Worm (Caenorhabditis elegans): Measurements from ENCODE around the gene R155.3.

Gene R155.3

DNA sequence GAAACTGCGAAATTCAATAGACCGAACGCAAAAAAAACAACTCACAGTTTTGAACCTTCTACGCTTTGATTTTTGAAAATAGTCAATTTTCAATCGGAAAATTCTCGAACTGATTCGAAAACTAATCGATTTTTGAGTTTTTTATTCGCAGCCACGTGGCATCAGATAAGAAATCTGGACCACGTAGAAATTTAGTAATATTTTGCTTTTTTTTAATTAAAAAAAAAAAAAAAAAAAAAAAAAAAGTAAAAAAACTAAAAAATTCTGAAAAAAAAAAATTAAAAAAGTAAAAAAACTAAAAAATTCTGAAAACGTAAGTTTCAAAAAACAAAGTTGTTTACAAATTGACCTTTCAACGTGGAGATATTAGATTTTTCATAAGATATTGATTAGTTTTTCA is at the start of gene R155.3:
Gene R155.3, minus strand, starts transcription at position 101 of the 400 bp plus-strand sequence.
- TF ChIP-seq fkh-8 (tag; optimal IDR thresholded peaks at IDR 0.05): no peak
- TF ChIP-seq unc-130 (tag; optimal IDR thresholded peaks at IDR 0.05): no peak
- no peak for TF ChIP-seq snu-23 (GFP tag; optimal IDR thresholded peaks at IDR 0.05)
- TF ChIP-seq fkh-4 (tag; optimal IDR thresholded peaks at IDR 0.05; ENCODE audit: borderline replicate concordance): no peak
- no peak for TF ChIP-seq C04F5.9 (tag; optimal IDR thresholded peaks at IDR 0.05)
- no peak for TF ChIP-seq swsn-7 (tag; optimal IDR thresholded peaks at IDR 0.05)
- no peak for TF ChIP-seq unc-98 (GFP tag; IDR thresholded peaks at IDR 0.05)
- no peak for TF ChIP-seq nhr-20 (tag; optimal IDR thresholded peaks at IDR 0.05)
- TF ChIP-seq tbx-2 (tag; optimal IDR thresholded peaks at IDR 0.05): no peak
- no peak for TF ChIP-seq F16B12.6 (tag; optimal IDR thresholded peaks at IDR 0.05)
- no peak for TF ChIP-seq tlp-1 (tag; optimal IDR thresholded peaks at IDR 0.05)
- no peak for TF ChIP-seq ceh-82 (tag; optimal IDR thresholded peaks at IDR 0.05)
- no peak for TF ChIP-seq C16A3.4 (tag; optimal IDR thresholded peaks at IDR 0.05)
- TF ChIP-seq efl-3 (GFP tag; optimal IDR thresholded peaks at IDR 0.05): no peak
- no peak for TF ChIP-seq efl-1 (optimal IDR thresholded peaks at IDR 0.05)
- no peak for TF ChIP-seq efl-1 (GFP tag; optimal IDR thresholded peaks at IDR 0.05 in 1 of 2)
- no peak for TF ChIP-seq ztf-11 (tag; optimal IDR thresholded peaks at IDR 0.05)
- no peak for TF ChIP-seq mab-9 (GFP tag; IDR thresholded peaks at IDR 0.05)
- no peak for TF ChIP-seq nhr-19 (GFP tag; conservative IDR thresholded peaks at IDR 0.05)
- no peak for TF ChIP-seq skn-1 (tag; optimal IDR thresholded peaks at IDR 0.05)

DNA sequence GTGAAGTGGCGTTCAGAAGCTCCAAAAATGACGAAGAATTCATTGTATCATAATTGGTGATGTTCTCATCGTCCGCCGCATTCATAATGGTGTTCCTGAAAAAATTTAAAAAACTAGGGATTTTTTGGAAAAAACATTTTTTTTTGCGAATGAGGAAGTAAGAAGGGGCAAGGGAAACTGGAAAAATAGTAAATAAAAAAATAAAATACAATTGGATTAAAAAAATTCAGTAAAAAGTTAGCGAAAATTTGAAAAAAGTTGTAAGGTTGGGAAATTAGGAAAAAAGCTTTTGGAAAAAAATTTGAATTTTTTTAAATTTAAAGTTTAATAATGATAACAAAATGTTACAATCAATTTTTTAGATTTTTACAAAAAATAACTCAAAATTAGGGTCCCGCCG is 45.0 kb upstream of the R155.3 start, which contains the start of gene ckr-2:
Gene ckr-2, minus strand, starts transcription at position 101 of the 400 bp plus-strand sequence.
- TF ChIP-seq alr-1 (tag; optimal IDR thresholded peaks at IDR 0.05; ENCODE audit: borderline replicate concordance) (no peak), hpl-2 (GFP tag; optimal IDR thresholded peaks at IDR 0.05) (no peak), zip-4 (GFP tag; optimal IDR thresholded peaks at IDR 0.05) (no peak), nhr-19 (GFP tag; conservative IDR thresholded peaks at IDR 0.05) (no peak), sptf-1 (tag; optimal IDR thresholded peaks at IDR 0.05) (no peak), mab-9 (GFP tag; IDR thresholded peaks at IDR 0.05) (no peak), nhr-76 (tag; optimal IDR thresholded peaks at IDR 0.05) (no peak), hlh-17 (GFP tag; optimal IDR thresholded peaks at IDR 0.05; ENCODE audit: borderline replicate concordance) (no peak), ceh-90 (tag; optimal IDR thresholded peaks at IDR 0.05) (no peak), mep-1 (tag; optimal IDR thresholded peaks at IDR 0.05) (no peak), lin-35 (GFP tag; optimal IDR thresholded peaks at IDR 0.05) (no peak), lin-15B (tag; optimal IDR thresholded peaks at IDR 0.05) (no peak)

DNA sequence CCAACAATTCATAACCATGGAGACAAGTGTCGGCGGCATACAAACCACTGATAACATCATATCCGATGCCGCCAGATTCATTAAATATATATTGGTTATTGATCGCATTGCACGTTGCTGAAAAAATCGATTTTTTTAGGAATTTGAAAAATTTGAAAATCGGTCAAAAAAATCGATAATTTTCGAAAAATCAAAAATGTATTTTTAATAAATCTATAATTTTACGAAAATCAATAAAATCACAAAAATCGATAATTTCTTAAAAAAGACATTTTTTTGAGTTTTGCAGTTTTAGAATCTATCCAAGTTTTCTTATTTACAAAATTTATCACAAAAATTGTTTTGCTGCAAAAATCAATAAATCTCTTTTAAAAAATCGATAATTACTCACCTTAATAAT is 39.0 kb upstream of the R155.3 start:
- no peak for TF ChIP-seq snu-23 (GFP tag; optimal IDR thresholded peaks at IDR 0.05)
- no peak for TF ChIP-seq C34B4.2 (tag; optimal IDR thresholded peaks at IDR 0.05)
- no peak for TF ChIP-seq nhr-90 (tag; optimal IDR thresholded peaks at IDR 0.05; ENCODE audit: poor library complexity)
- TF ChIP-seq unc-30 (tag; optimal IDR thresholded peaks at IDR 0.05): no peak
- TF ChIP-seq ets-5 (GFP tag; IDR thresholded peaks at IDR 0.05): no peak
- no peak for TF ChIP-seq grh-1 (GFP tag; IDR thresholded peaks at IDR 0.05)
- TF ChIP-seq lin-39 (tag; optimal IDR thresholded peaks at IDR 0.05): no peak
- TF ChIP-seq nhr-77 (tag; optimal IDR thresholded peaks at IDR 0.05): no peak
- no peak for TF ChIP-seq skn-1 (tag; optimal IDR thresholded peaks at IDR 0.05)
- no peak for TF ChIP-seq fkh-8 (tag; optimal IDR thresholded peaks at IDR 0.05)
- TF ChIP-seq ceh-63 (GFP tag; optimal IDR thresholded peaks at IDR 0.05): no peak
- no peak for TF ChIP-seq nhr-12 (tag; optimal IDR thresholded peaks at IDR 0.05)
- TF ChIP-seq nhr-237 (tag; optimal IDR thresholded peaks at IDR 0.05): no peak
- no peak for TF ChIP-seq nhr-85 (tag)
- TF ChIP-seq unc-62 (GFP tag; optimal IDR thresholded peaks at IDR 0.05): no peak
- no peak for TF ChIP-seq tbx-2 (tag; optimal IDR thresholded peaks at IDR 0.05)
- no peak for TF ChIP-seq rnt-1 (tag; optimal IDR thresholded peaks at IDR 0.05)
- TF ChIP-seq snpc-4 (tag; optimal IDR thresholded peaks at IDR 0.05): no peak
- TF ChIP-seq nhr-47 (tag; optimal IDR thresholded peaks at IDR 0.05): no peak
- TF ChIP-seq sup-37 (GFP tag; optimal IDR thresholded peaks at IDR 0.05): no peak
